Fruit fly (Drosophila melanogaster): ENCODE data around the gene E23.
A peak's percentile ranks its signal among the peaks of the same experiment; 100 is the strongest.
"Not testable (repeated sequence)": the region's sequence is repeated elsewhere in the genome, so short reads cannot be mapped to it uniquely, and the experiment has no call there.

E23 gene

DNA sequence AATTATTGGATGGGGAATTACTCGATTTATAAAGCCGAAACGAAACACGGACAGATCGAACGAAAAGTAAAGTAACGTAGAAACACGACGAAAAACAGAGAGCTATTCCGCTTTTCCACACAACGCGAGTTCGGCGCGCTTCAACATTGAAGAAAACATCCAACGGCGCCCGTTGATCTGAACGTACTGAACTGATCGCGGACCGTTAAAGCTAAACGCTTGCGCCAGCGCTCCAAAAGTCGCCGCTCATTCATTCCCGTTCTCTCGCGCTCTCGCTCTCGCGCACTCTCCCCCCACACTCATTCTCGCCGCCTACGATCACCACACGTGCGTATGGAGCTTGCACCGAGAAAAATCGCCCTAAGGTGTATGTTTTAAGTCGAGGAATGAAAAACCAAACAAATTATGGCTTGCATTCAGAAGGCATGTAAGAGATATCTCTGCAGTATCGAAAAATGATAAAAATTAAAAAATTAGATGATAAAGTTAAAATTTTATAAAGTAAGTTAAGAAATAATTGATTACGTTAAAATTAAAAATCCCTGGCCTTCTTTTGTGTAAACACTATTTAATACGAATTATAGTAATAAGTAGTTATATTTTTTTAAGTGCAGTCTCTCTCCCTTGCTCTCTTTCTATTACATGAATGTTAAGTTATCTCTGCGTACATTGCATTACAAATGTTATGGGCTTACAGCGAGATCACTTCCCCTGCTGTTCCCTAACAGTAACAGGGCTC lies at the start of gene E23:
TSS of gene E23 (minus strand) at position 188 of the 739 bp plus-strand sequence.
- peak; percentile 99 for TF ChIP-seq CG32121 (GFP tag; IDR thresholded peaks at IDR 0.05)
- TF ChIP-seq rn (GFP tag; IDR thresholded peaks at IDR 0.05), result peak; percentile 94
- TF ChIP-seq CG4496 (GFP tag; IDR thresholded peaks at IDR 0.05), result peak; percentile 98
- peak; percentile 97 for TF ChIP-seq Ets98B (GFP tag; IDR thresholded peaks at IDR 0.05)
- TF ChIP-seq CG9948 (tag; optimal IDR thresholded peaks at IDR 0.05), result peak; percentile 99
- peak; percentile 71 for TF ChIP-seq EcR (GFP tag; optimal IDR thresholded peaks at IDR 0.05)
- peak; percentile 98 for TF ChIP-seq CG15710 (tag; optimal IDR thresholded peaks at IDR 0.05)
- TF ChIP-seq CG13204 (GFP tag; optimal IDR thresholded peaks at IDR 0.05), result peak; percentile 93
- TF ChIP-seq Snoo (tag; optimal IDR thresholded peaks at IDR 0.05), result peak; percentile 99
- peak; percentile 96 for TF ChIP-seq fd96Ca (GFP tag; IDR thresholded peaks at IDR 0.05)
- TF ChIP-seq Pif1B (GFP tag; optimal IDR thresholded peaks at IDR 0.05), result peak; percentile 98
- TF ChIP-seq D1 (tag; optimal IDR thresholded peaks at IDR 0.05), result peak; percentile 97
- peak; percentile 98 for TF ChIP-seq CG8159 (tag; optimal IDR thresholded peaks at IDR 0.05)
- peak; percentile 91 for TF ChIP-seq CG10348 (GFP tag; IDR thresholded peaks at IDR 0.05)
- TF ChIP-seq CG34367 (tag; optimal IDR thresholded peaks at IDR 0.05), result peak; percentile 96
- peak; percentile 99 for TF ChIP-seq CG14655 (GFP tag; optimal IDR thresholded peaks at IDR 0.05)
- TF ChIP-seq CG8301 (tag; optimal IDR thresholded peaks at IDR 0.05), result peak; percentile 98
- peak; percentile 96 for TF ChIP-seq CG12605 (GFP tag; IDR thresholded peaks at IDR 0.05)
- TF ChIP-seq Pif1A (GFP tag; optimal IDR thresholded peaks at IDR 0.05), result peak; percentile 97
- TF ChIP-seq CG17806 (tag; optimal IDR thresholded peaks at IDR 0.05), result peak; percentile 98
- peak; percentile 89 for TF ChIP-seq gl (tag; optimal IDR thresholded peaks at IDR 0.05)

- TF ChIP-seq Pif1A (GFP tag; optimal IDR thresholded peaks at IDR 0.05), result no peak
- no peak for TF ChIP-seq rn (GFP tag; IDR thresholded peaks at IDR 0.05)
- TF ChIP-seq CG8301 (tag; optimal IDR thresholded peaks at IDR 0.05), result no peak
- TF ChIP-seq CG10348 (GFP tag; IDR thresholded peaks at IDR 0.05), result no peak
- no peak for TF ChIP-seq Snoo (tag; optimal IDR thresholded peaks at IDR 0.05)
- TF ChIP-seq D1 (tag; optimal IDR thresholded peaks at IDR 0.05), result no peak
- no peak for TF ChIP-seq gl (tag; optimal IDR thresholded peaks at IDR 0.05)
- no peak for TF ChIP-seq CG32121 (GFP tag; IDR thresholded peaks at IDR 0.05)
- TF ChIP-seq EcR (GFP tag; optimal IDR thresholded peaks at IDR 0.05), result no peak
- TF ChIP-seq fd96Ca (GFP tag; IDR thresholded peaks at IDR 0.05), result no peak
- no peak for TF ChIP-seq CG8159 (tag; optimal IDR thresholded peaks at IDR 0.05)
- TF ChIP-seq CG14655 (GFP tag; optimal IDR thresholded peaks at IDR 0.05), result no peak
- no peak for TF ChIP-seq CG12605 (GFP tag; IDR thresholded peaks at IDR 0.05)
These were observed 43.0 kb upstream of the E23 start, which contains the start of gene CG34175 for dm6 chr2L:3397594-3398073. Gene CG34175 (plus strand): TSS chr2L:3398023.

DNA sequence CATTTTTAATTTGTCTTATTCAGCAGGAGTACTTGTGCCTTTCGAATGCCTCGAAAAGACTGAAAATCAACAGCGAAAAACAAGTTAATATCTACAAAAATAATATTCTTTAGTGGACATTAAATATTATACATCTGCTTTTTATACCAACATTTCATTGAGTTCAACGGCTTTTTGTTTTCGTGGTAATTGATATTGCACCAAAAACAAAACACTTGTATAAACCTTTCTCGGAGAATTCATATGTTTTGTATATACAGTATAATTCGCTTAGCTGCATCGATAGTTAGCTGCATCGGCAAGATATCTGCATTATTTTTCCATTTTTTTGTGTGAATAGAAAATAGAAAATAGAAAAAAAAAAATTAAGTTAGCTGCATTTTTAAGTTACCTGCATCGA lies 33.8 kb upstream of the E23 start, which contains the start of gene CG42460:
TSS of gene CG42460 (minus strand) at position 101 of the 400 bp plus-strand sequence.
- TF ChIP-seq CG32121 (GFP tag; IDR thresholded peaks at IDR 0.05); CG8301 (tag; optimal IDR thresholded peaks at IDR 0.05); CG13204 (GFP tag; optimal IDR thresholded peaks at IDR 0.05): not testable (repeated sequence)

- TF ChIP-seq Pif1A (GFP tag; optimal IDR thresholded peaks at IDR 0.05) (no peak), CG8301 (tag; optimal IDR thresholded peaks at IDR 0.05) (no peak), CG4496 (GFP tag; IDR thresholded peaks at IDR 0.05) (no peak), CG32121 (GFP tag; IDR thresholded peaks at IDR 0.05) (no peak), CG13204 (GFP tag; optimal IDR thresholded peaks at IDR 0.05) (no peak), fd96Ca (GFP tag; IDR thresholded peaks at IDR 0.05) (no peak), CG12605 (GFP tag; IDR thresholded peaks at IDR 0.05) (no peak), CG34367 (tag; optimal IDR thresholded peaks at IDR 0.05) (no peak), EcR (GFP tag; optimal IDR thresholded peaks at IDR 0.05) (no peak), rn (GFP tag; IDR thresholded peaks at IDR 0.05) (no peak), Pif1B (GFP tag; optimal IDR thresholded peaks at IDR 0.05) (no peak)
These were observed 33.0 kb upstream of the E23 start, which contains the start of gene Sfp23F for dm6 chr2L:3387643-3388042. Gene Sfp23F (minus strand): TSS chr2L:3387743.

DNA sequence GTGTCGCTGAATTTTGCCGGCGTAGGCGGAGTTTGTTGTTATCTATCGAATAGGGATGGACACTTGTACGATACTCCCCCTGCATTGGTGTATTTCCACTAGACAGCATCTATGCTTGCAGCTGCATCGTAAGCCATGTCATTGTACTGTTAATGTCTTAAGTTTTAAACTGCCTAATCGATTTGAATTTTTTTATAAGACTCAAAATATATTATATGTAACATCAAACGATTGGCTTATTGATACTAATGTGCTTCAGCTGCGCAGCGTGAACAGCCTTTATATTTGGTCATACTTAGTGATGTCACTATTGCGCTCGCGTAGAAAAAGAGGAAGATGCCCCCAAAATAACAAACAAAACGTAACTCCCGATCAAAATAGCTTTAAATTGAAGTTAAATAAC lies 22.1 kb upstream of the E23 start, which contains the start of the genes CG9662 and Ptpa:
TSS of gene CG9662 (minus strand) at position 54 of the 403 bp plus-strand sequence.
TSS of gene Ptpa (plus strand) at position 319 of the 403 bp plus-strand sequence.
- TF ChIP-seq CG4496 (GFP tag; IDR thresholded peaks at IDR 0.05), result peak; percentile 67
- peak; percentile 59 for TF ChIP-seq CG8301 (tag; optimal IDR thresholded peaks at IDR 0.05)
- TF ChIP-seq CG12605 (GFP tag; IDR thresholded peaks at IDR 0.05), result no peak
- peak; percentile 61 for TF ChIP-seq CG15710 (tag; optimal IDR thresholded peaks at IDR 0.05)
- TF ChIP-seq rn (GFP tag; IDR thresholded peaks at IDR 0.05), result peak; percentile 62
- peak; percentile 42 for TF ChIP-seq Ets98B (GFP tag; IDR thresholded peaks at IDR 0.05)
- no peak for TF ChIP-seq D1 (tag; optimal IDR thresholded peaks at IDR 0.05)
- TF ChIP-seq EcR (GFP tag; optimal IDR thresholded peaks at IDR 0.05), result no peak
- TF ChIP-seq gl (tag; optimal IDR thresholded peaks at IDR 0.05), result no peak
- TF ChIP-seq CG8159 (tag; optimal IDR thresholded peaks at IDR 0.05), result peak; percentile 67
- TF ChIP-seq CG34367 (tag; optimal IDR thresholded peaks at IDR 0.05), result peak; percentile 35
- peak; percentile 76 for TF ChIP-seq fd96Ca (GFP tag; IDR thresholded peaks at IDR 0.05)
- TF ChIP-seq Pif1A (GFP tag; optimal IDR thresholded peaks at IDR 0.05), result peak; percentile 54
- TF ChIP-seq Pif1B (GFP tag; optimal IDR thresholded peaks at IDR 0.05), result no peak
- 0 out of 2 replicates have a peak, but pooled peaks have one; percentile 14 for TF ChIP-seq CG10348 (GFP tag; IDR thresholded peaks at IDR 0.05)
- TF ChIP-seq CG13204 (GFP tag; optimal IDR thresholded peaks at IDR 0.05), result no peak
- peak; percentile 59 for TF ChIP-seq CG17806 (tag; optimal IDR thresholded peaks at IDR 0.05)
- peak; percentile 65 for TF ChIP-seq CG14655 (GFP tag; optimal IDR thresholded peaks at IDR 0.05)
- peak; percentile 56; the same call in 1 of the 2 replicates for TF ChIP-seq CG32121 (GFP tag; IDR thresholded peaks at IDR 0.05)
- no peak for TF ChIP-seq Snoo (tag; optimal IDR thresholded peaks at IDR 0.05)
- peak; percentile 62 for TF ChIP-seq CG9948 (tag; optimal IDR thresholded peaks at IDR 0.05)

All from whole organism, pupa.